Worm (Caenorhabditis elegans) whole organism, mixed stage, embryonic: ENCODE measurements around the gene glb-14.

Experiments used
- M03D4.4 ChIP-seq: sonication (generic microtip); optimal IDR thresholded peaks from 2 replicates; lab custom pipeline; 2017; ENCODE audit warnings: mild to moderate bottlenecking, missing genetic modification characterization, missing compliant biosample characterization
- bed-3 ChIP-seq: fragments of 200-800 bp; sonication (Bioruptor generic); optimal IDR thresholded peaks from 3 replicates; lab custom pipeline; 2018; ENCODE audit warnings: mild to moderate bottlenecking, missing genetic modification characterization, moderate library complexity, missing compliant biosample characterization
- blmp-1 ChIP-seq: fragments of 150-350 bp; optimal IDR thresholded peaks from 2 replicates; lab custom pipeline; 2014; ENCODE audit warnings: missing biosample characterization, missing genetic modification characterization
- ceh-39 ChIP-seq: fragments of 150-350 bp; optimal IDR thresholded peaks from 2 replicates; lab custom pipeline; 2014; ENCODE audit warnings: missing biosample characterization, missing genetic modification characterization
- ceh-43 ChIP-seq: fragments of 200-800 bp; sonication (Bioruptor generic); optimal IDR thresholded peaks from 2 replicates; lab custom pipeline; 2018; ENCODE audit warnings: mild to moderate bottlenecking, missing genetic modification characterization, moderate library complexity, missing compliant biosample characterization
- ceh-83 ChIP-seq: fragments of 200-800 bp; sonication (Bioruptor generic); optimal IDR thresholded peaks from 2 replicates; lab custom pipeline; 2018; ENCODE audit warnings: mild to moderate bottlenecking, missing genetic modification characterization, missing compliant biosample characterization
- ces-1 ChIP-seq: fragments of 150-350 bp; optimal IDR thresholded peaks from 2 replicates; lab custom pipeline; 2014; ENCODE audit warnings: missing biosample characterization, missing genetic modification reagents, missing genetic modification characterization
- cnd-1 ChIP-seq: fragments of 200-800 bp; sonication (Bioruptor generic); optimal IDR thresholded peaks from 2 replicates; lab custom pipeline; 2018; ENCODE audit warnings: mild to moderate bottlenecking, missing genetic modification characterization, missing compliant biosample characterization
- drap-1 ChIP-seq: fragments of 200-800 bp; sonication (Bioruptor generic); optimal IDR thresholded peaks from 3 replicates; lab custom pipeline; 2018; ENCODE audit warnings: mild to moderate bottlenecking, missing genetic modification characterization, missing compliant biosample characterization
- elt-3 ChIP-seq: fragments of 150-350 bp; optimal IDR thresholded peaks from 2 replicates; lab custom pipeline; 2014; ENCODE audit warnings: missing biosample characterization, missing genetic modification characterization
- flh-1 ChIP-seq: fragments of 200-800 bp; sonication (Bioruptor generic); optimal IDR thresholded peaks from 2 replicates; lab custom pipeline; 2018; ENCODE audit warnings: mild to moderate bottlenecking, missing genetic modification characterization, moderate library complexity, missing compliant biosample characterization
- ham-2 ChIP-seq: fragments of 200-800 bp; sonication (Bioruptor generic); optimal IDR thresholded peaks from 2 replicates; lab custom pipeline; 2018; ENCODE audit warnings: mild to moderate bottlenecking, missing genetic modification characterization, missing compliant biosample characterization
- hlh-1 ChIP-seq: fragments of 150-350 bp; optimal IDR thresholded peaks from 2 replicates; lab custom pipeline; 2014; ENCODE audit warnings: missing biosample characterization, missing genetic modification reagents, missing genetic modification characterization
- lin-13 ChIP-seq: fragments of 150-350 bp; optimal IDR thresholded peaks from 2 replicates; lab custom pipeline; 2014; ENCODE audit warnings: missing biosample characterization, missing genetic modification characterization
- lin-32 ChIP-seq: fragments of 200-800 bp; sonication (Bioruptor generic); optimal IDR thresholded peaks from 2 replicates; lab custom pipeline; 2018; ENCODE audit warnings: mild to moderate bottlenecking, missing genetic modification characterization, missing compliant biosample characterization
- lsy-2 ChIP-seq: fragments of 150-350 bp; optimal IDR thresholded peaks from 2 replicates; lab custom pipeline; 2014; ENCODE audit warnings: missing biosample characterization, missing genetic modification characterization
- mab-5 ChIP-seq: fragments of 150-350 bp; optimal IDR thresholded peaks from 2 replicates; lab custom pipeline; 2014; ENCODE audit warnings: missing biosample characterization, missing genetic modification characterization
- nhr-12 ChIP-seq: fragments of 150-350 bp; optimal IDR thresholded peaks from 2 replicates; lab custom pipeline; 2014; ENCODE audit warnings: missing biosample characterization, missing genetic modification characterization
- nhr-2 ChIP-seq: fragments of 150-350 bp; optimal IDR thresholded peaks from 2 replicates; lab custom pipeline; 2014; ENCODE audit warnings: missing biosample characterization, missing genetic modification characterization
- nhr-28 ChIP-seq: fragments of 150-350 bp; optimal IDR thresholded peaks from 2 replicates; lab custom pipeline; 2014; ENCODE audit warnings: missing biosample characterization, missing genetic modification characterization
- pha-4 ChIP-seq: fragments of 150-350 bp; optimal IDR thresholded peaks from 2 replicates; lab custom pipeline; 2018; ENCODE audit warnings: missing biosample characterization, missing genetic modification reagents, missing genetic modification characterization
- sem-2 ChIP-seq: fragments of 200-800 bp; sonication (Bioruptor generic); optimal IDR thresholded peaks from 2 replicates; lab custom pipeline; 2018; ENCODE audit warnings: mild to moderate bottlenecking, missing genetic modification characterization, missing compliant biosample characterization
- snpc-4 ChIP-seq: fragments of 150-350 bp; optimal IDR thresholded peaks from 2 replicates; lab custom pipeline; 2014; ENCODE audit warnings: missing biosample characterization, missing genetic modification characterization
- sptf-1 ChIP-seq: sonication (generic microtip); optimal IDR thresholded peaks from 2 replicates; lab custom pipeline; 2017; ENCODE audit warnings: mild to moderate bottlenecking, missing genetic modification characterization, moderate library complexity, missing compliant biosample characterization
- tbx-8 ChIP-seq: fragments of 200-800 bp; sonication (Bioruptor generic); optimal IDR thresholded peaks from 2 replicates; lab custom pipeline; 2018; ENCODE audit warnings: mild to moderate bottlenecking, missing genetic modification characterization, moderate library complexity, missing compliant biosample characterization
- unc-120 ChIP-seq: sonication (generic microtip); optimal IDR thresholded peaks from 2 replicates; lab custom pipeline; 2017; ENCODE audit warnings: missing genetic modification characterization, missing compliant biosample characterization; ENCODE audit not compliant: poor library complexity, severe bottlenecking
- zip-8 ChIP-seq: fragments of 150-350 bp; optimal IDR thresholded peaks from 2 replicates; lab custom pipeline; 2014; ENCODE audit warnings: missing biosample characterization, missing genetic modification characterization
- ztf-11 ChIP-seq: fragments of 150-350 bp; optimal IDR thresholded peaks from 2 replicates; lab custom pipeline; 2014; ENCODE audit warnings: missing biosample characterization, missing genetic modification characterization

Gene glb-14

DNA sequence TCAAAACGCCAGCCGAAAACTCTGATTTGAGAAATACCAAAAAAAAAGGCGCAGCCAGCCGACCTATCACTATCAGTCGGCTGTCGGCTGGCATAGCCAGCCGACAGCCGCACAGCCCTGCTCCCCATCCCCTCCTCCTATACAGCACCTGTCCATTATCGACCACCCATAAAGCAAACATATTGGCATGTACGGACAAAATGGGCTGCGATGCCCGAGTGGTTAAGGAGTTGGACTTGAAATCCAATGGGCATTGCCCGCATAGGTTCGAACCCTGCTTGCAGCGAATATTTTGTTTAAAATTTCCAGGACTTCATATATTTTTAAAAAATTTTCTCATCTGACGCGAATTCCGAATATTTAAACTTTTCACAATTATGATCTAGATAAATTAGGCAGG lies 5.6 kb upstream of the glb-14 start:
- TF ChIP-seq cnd-1 (no peak), bed-3 (GFP tag; lab: Kevin White, UChicago) (no peak), drap-1 (GFP tag; lab: Kevin White, UChicago) (peak; percentile 7)

- TF ChIP-seq drap-1 (GFP tag; lab: Kevin White, UChicago) (peak; percentile 62), ceh-39 (tag; lab: Kevin White, UChicago) (no peak), sptf-1 (tag; lab: Kevin White, UChicago) (peak; percentile 17), sem-2 (no peak)
These were observed 2.9 kb upstream of the glb-14 start for ce11 chrV:15547727-15548126.

- TF ChIP-seq unc-120 (tag; lab: Kevin White, UChicago) = no peak
- TF ChIP-seq zip-8 (tag; lab: Kevin White, UChicago) = no peak
- no peak for TF ChIP-seq lsy-2
- no peak for TF ChIP-seq pha-4 (tag; lab: Kevin White, UChicago)
- no peak for TF ChIP-seq lin-13 (tag; lab: Kevin White, UChicago)
- TF ChIP-seq tbx-8 (GFP tag; lab: Kevin White, UChicago) = no peak
- TF ChIP-seq sptf-1 (tag; lab: Kevin White, UChicago) = no peak
- TF ChIP-seq bed-3 (GFP tag; lab: Kevin White, UChicago) = no peak
- TF ChIP-seq ztf-11 (tag; lab: Kevin White, UChicago) = no peak
- TF ChIP-seq blmp-1 (tag; lab: Kevin White, UChicago) = no peak
- TF ChIP-seq hlh-1 (tag; lab: Kevin White, UChicago) = no peak
- no peak for TF ChIP-seq lin-32
- no peak for TF ChIP-seq ceh-83 (GFP tag; lab: Kevin White, UChicago)
- TF ChIP-seq nhr-2 (tag; lab: Kevin White, UChicago) = no peak
These were observed 1.5 kb downstream of the glb-14 start for ce11 chrV:15543252-15543651.

ce11 chrV:15537923-15538322 lies 6.9 kb downstream of the glb-14 start, which contains the start of gene prde-1:
prde-1 (plus strand) TSS chrV:15538244.
- no peak for TF ChIP-seq drap-1 (GFP tag; lab: Kevin White, UChicago)
- TF ChIP-seq cnd-1 = no peak
- no peak for TF ChIP-seq elt-3 (tag; lab: Kevin White, UChicago)
- no peak for TF ChIP-seq nhr-2 (tag; lab: Kevin White, UChicago)
- TF ChIP-seq sem-2 = no peak
- no peak for TF ChIP-seq ceh-43 (GFP tag; lab: Kevin White, UChicago)
- TF ChIP-seq ham-2 (GFP tag; lab: Kevin White, UChicago) = no peak
- no peak for TF ChIP-seq ces-1
- no peak for TF ChIP-seq nhr-12
- TF ChIP-seq blmp-1 (tag; lab: Kevin White, UChicago) = no peak
- TF ChIP-seq lin-32 = no peak
- no peak for TF ChIP-seq lsy-2
- no peak for TF ChIP-seq zip-8 (tag; lab: Kevin White, UChicago)
- TF ChIP-seq nhr-28 (tag; lab: Kevin White, UChicago) = no peak
- TF ChIP-seq ceh-39 (tag; lab: Kevin White, UChicago) = no peak
- TF ChIP-seq flh-1 (GFP tag; lab: Kevin White, UChicago) = no peak
- no peak for TF ChIP-seq snpc-4 (tag; lab: Kevin White, UChicago)
- no peak for TF ChIP-seq pha-4 (tag; lab: Kevin White, UChicago)

DNA sequence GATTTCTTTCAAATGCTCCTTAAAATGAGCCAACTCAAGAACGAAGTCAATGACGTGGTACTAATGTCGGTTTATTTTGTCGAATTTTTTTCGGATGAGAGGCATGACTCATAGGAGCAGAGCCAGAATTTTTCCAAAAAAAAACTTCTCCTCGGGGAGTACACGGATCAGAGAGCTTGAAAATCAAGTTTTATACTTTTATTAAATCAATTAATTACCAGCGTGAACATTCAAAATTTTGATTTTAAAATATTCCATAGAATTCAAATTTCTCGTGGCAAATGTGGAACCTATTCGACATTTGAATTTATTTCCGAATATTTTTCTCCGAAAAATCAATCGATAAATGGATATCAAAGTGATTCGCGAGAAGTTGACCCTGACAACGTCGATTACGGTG lies 8.5 kb downstream of the glb-14 start, which contains the start of gene F21A3.4:
F21A3.4 (plus strand) TSS at position 301 of the 400 bp plus-strand sequence.
- no peak for TF ChIP-seq bed-3 (GFP tag; lab: Kevin White, UChicago)
- TF ChIP-seq pha-4 (tag; lab: Kevin White, UChicago) = no peak
- TF ChIP-seq, all 35 proteins: peak for 0

DNA sequence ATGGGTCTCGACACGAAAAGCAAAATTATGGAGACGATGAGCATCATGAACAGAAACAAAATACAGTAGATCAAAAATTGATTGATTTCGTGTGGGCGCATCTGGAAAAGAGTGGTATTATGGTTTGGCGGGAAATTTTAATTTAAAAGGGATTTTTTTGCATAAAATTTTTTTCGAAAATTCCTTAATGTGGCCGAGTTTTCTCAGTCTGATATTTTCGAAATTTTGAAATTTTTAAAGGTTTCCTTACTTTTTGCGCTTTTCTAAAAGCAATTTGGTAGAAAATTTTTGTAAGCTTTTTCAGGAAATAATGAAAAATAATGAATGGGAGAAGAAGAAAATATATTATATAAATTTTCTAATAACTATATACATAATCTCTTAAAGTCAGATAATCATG lies 10.9 kb downstream of the glb-14 start, which contains the start of gene F21A3.2:
F21A3.2 (minus strand) TSS at position 101 of the 400 bp plus-strand sequence.
- TF ChIP-seq ceh-39 (tag; lab: Kevin White, UChicago) = no peak
- TF ChIP-seq ceh-43 (GFP tag; lab: Kevin White, UChicago) = no peak
- TF ChIP-seq ceh-83 (GFP tag; lab: Kevin White, UChicago) = no peak
- no peak for TF ChIP-seq blmp-1 (tag; lab: Kevin White, UChicago)
- no peak for TF ChIP-seq mab-5 (tag; lab: Kevin White, UChicago)
- no peak for TF ChIP-seq bed-3 (GFP tag; lab: Kevin White, UChicago)
- TF ChIP-seq unc-120 (tag; lab: Kevin White, UChicago) = no peak
- no peak for TF ChIP-seq sem-2
- TF ChIP-seq pha-4 (tag; lab: Kevin White, UChicago) = no peak
- no peak for TF ChIP-seq cnd-1
- TF ChIP-seq M03D4.4 = no peak
- no peak for TF ChIP-seq nhr-28 (tag; lab: Kevin White, UChicago)
- TF ChIP-seq tbx-8 (GFP tag; lab: Kevin White, UChicago) = no peak
- TF ChIP-seq ham-2 (GFP tag; lab: Kevin White, UChicago) = no peak
- no peak for TF ChIP-seq lsy-2
